Fruit fly (Drosophila melanogaster): Measurements from ENCODE around the gene CG42346.
A peak's percentile ranks its signal among the peaks of the same experiment; 100 is the strongest.

Gene CG42346

dm6 chrX:22872512-22872911 is 40.3 kb downstream of the CG42346 start, which contains the start of gene CG34334:
Gene CG34334 (plus strand): TSS chrX:22872812.
- no peak for TF ChIP-seq pros (GFP tag; optimal IDR thresholded peaks at IDR 0.05)
- TF ChIP-seq Neu2 (GFP tag; optimal IDR thresholded peaks at IDR 0.05; ENCODE audit: borderline replicate concordance) = peak; percentile 69
- no peak for TF ChIP-seq jigr1 (GFP tag; IDR thresholded peaks at IDR 0.05)

- TF ChIP-seq CG11093 (GFP tag; IDR thresholded peaks at IDR 0.05) = no peak
- TF ChIP-seq CG2129 (GFP tag; IDR thresholded peaks at IDR 0.05; ENCODE audit: partially characterized antibody) = no peak
- TF ChIP-seq rib (GFP tag; IDR thresholded peaks at IDR 0.05) = no peak
- peak; percentile 72; the same call in 2 of the 3 replicates for TF ChIP-seq CG2199 (GFP tag; IDR thresholded peaks at IDR 0.05)
- no peak for TF ChIP-seq CG17385 (GFP tag; optimal IDR thresholded peaks at IDR 0.05)
- peak; percentile 41; the same call in 1 of the 2 replicates for TF ChIP-seq CG6689 (GFP tag; IDR thresholded peaks at IDR 0.05)
- TF ChIP-seq phol (tag; optimal IDR thresholded peaks at IDR 0.05) = no peak
- no peak for TF ChIP-seq CG4854 (GFP tag; optimal IDR thresholded peaks at IDR 0.05)
- TF ChIP-seq pita (GFP tag; optimal IDR thresholded peaks at IDR 0.05) = no peak
- peak; percentile 37 to 47 for TF ChIP-seq Trl (optimal IDR thresholded peaks at IDR 0.05)
- TF ChIP-seq Trl (GFP tag; optimal IDR thresholded peaks at IDR 0.05) = no peak
- TF ChIP-seq Deaf1 (tag; optimal IDR thresholded peaks at IDR 0.05) = no peak
- TF ChIP-seq HLH3B (GFP tag; IDR thresholded peaks at IDR 0.05) = no peak
- TF ChIP-seq tx (GFP tag; optimal IDR thresholded peaks at IDR 0.05) = no peak
- no peak for TF ChIP-seq Hr78 (GFP tag; optimal IDR thresholded peaks at IDR 0.05)
- TF ChIP-seq PHDP (tag; optimal IDR thresholded peaks at IDR 0.05) = no peak
- no peak for TF ChIP-seq nau (GFP tag; optimal IDR thresholded peaks at IDR 0.05)
- no peak for TF ChIP-seq trh (GFP tag; optimal IDR thresholded peaks at IDR 0.05)
- TF ChIP-seq CG1233 (GFP tag; optimal IDR thresholded peaks at IDR 0.05) = no peak
- TF ChIP-seq CG11504 (tag; optimal IDR thresholded peaks at IDR 0.05) = peak; percentile 96
- no peak for TF ChIP-seq ato (GFP tag; IDR thresholded peaks at IDR 0.05; ENCODE audit: partially characterized antibody)
- no peak for TF ChIP-seq Antp (GFP tag; optimal IDR thresholded peaks at IDR 0.05)
These were observed 85.7 kb downstream of the CG42346 start for dm6 chrX:22917886-22918285.
